Worm (Caenorhabditis elegans) whole organism, early embryonic: ENCODE measurements around the gene C05C10.8.

Experiments
- B0310.2 ChIP-seq: sonication (generic microtip); optimal IDR thresholded peaks from 2 replicates; lab custom pipeline; 2016; ENCODE audit warnings: mild to moderate bottlenecking, missing genetic modification characterization, missing compliant biosample characterization
- F13C5.2 ChIP-seq: sonication (generic microtip); optimal IDR thresholded peaks from 2 replicates; lab custom pipeline; 2017; ENCODE audit warnings: mild to moderate bottlenecking, missing genetic modification characterization, inconsistent platforms, missing compliant biosample characterization
- aly-1 ChIP-seq: sonication (generic microtip); optimal IDR thresholded peaks from 2 replicates; lab custom pipeline; 2016; ENCODE audit warnings: missing genetic modification characterization, missing compliant biosample characterization
- ama-1 ChIP-seq: fragments of 150-350 bp; optimal IDR thresholded peaks from 2 replicates; lab custom pipeline; 2014
- ceh-13 ChIP-seq: fragments of 200-800 bp; sonication (Bioruptor generic); optimal IDR thresholded peaks from 2 replicates; lab custom pipeline; 2018; ENCODE audit warnings: mild to moderate bottlenecking, missing genetic modification characterization, missing compliant biosample characterization
- ceh-36 ChIP-seq: sonication (generic microtip); optimal IDR thresholded peaks from 2 replicates; lab custom pipeline; 2016; ENCODE audit warnings: missing genetic modification characterization, inconsistent platforms, missing compliant biosample characterization
- ets-7 ChIP-seq: sonication (generic microtip); optimal IDR thresholded peaks from 2 replicates; lab custom pipeline; 2016; ENCODE audit warnings: missing genotype, missing genetic modification characterization, missing compliant biosample characterization
- flt-1 ChIP-seq: fragments of 200-800 bp; sonication (Bioruptor generic); IDR thresholded peaks from 2 replicates; pipeline ENCODE4 v1.3.6; 2022; ENCODE audit warnings: missing genetic modification characterization, missing compliant biosample characterization
- hmbx-1 ChIP-seq: sonication (generic microtip); optimal IDR thresholded peaks from 2 replicates; lab custom pipeline; 2016; ENCODE audit warnings: mild to moderate bottlenecking, missing genetic modification characterization, missing compliant biosample characterization
- hmg-4 ChIP-seq: fragments of 200-800 bp; sonication (Bioruptor generic); optimal IDR thresholded peaks from 2 replicates; lab custom pipeline; 2018; ENCODE audit warnings: mild to moderate bottlenecking, missing genetic modification characterization, missing compliant biosample characterization
- hnd-1 ChIP-seq: sonication (generic microtip); optimal IDR thresholded peaks from 2 replicates; lab custom pipeline; 2016; ENCODE audit warnings: missing genetic modification characterization, missing compliant biosample characterization
- pes-1 ChIP-seq: fragments of 200-800 bp; sonication (Bioruptor generic); IDR thresholded peaks from 2 replicates; pipeline ENCODE4 v1.3.6; 2022; ENCODE audit warnings: missing genetic modification reagents, missing genetic modification characterization, missing compliant biosample characterization
- scrt-1 ChIP-seq: fragments of 200-800 bp; sonication (Bioruptor generic); IDR thresholded peaks from 2 replicates; pipeline ENCODE4 v1.3.6; 2022; ENCODE audit warnings: missing genetic modification characterization, missing compliant biosample characterization
- sea-1 ChIP-seq: fragments of 200-800 bp; sonication (Bioruptor generic); conservative IDR thresholded peaks from 2 replicates; pipeline ENCODE4 v1.3.6; 2022; ENCODE audit warnings: missing genetic modification characterization, missing compliant biosample characterization
- tbx-11 ChIP-seq: fragments of 200-800 bp; sonication (Bioruptor generic); IDR thresholded peaks from 2 replicates; pipeline ENCODE4 v1.3.6; 2022; ENCODE audit warnings: missing genetic modification characterization, missing compliant biosample characterization
- tbx-37 ChIP-seq: fragments of 200-800 bp; sonication (Bioruptor generic); conservative IDR thresholded peaks from 2 replicates; pipeline ENCODE4 v1.3.6; 2022; ENCODE audit warnings: missing genetic modification reagents, missing genetic modification characterization, missing compliant biosample characterization
- tra-4 ChIP-seq: sonication (generic microtip); optimal IDR thresholded peaks from 2 replicates; lab custom pipeline; 2017; ENCODE audit warnings: missing genetic modification characterization, missing compliant biosample characterization

The C05C10.8 gene

DNA sequence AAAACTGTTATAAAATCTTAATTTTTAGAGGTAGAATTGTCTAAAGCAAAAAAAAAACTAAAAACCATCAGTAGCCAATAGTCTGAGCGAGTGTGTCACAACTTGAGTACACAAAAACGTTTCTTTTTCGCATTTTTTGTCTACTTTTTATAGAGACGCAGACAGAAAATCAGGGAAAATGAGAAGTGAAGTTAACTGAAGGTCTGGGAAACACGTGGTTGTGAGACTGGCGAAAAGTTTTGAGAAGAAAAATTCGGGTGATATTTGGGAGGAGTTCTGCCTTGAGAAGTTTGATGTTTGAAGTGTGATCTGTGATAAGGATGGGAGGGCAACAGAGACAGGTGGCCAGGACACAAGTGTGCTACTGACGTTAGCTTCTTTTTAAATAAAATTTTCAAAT is 19.8 kb upstream of the C05C10.8 start:
- TF ChIP-seq sea-1 (GFP tag; lab: Robert Waterston, UW) (no peak), tbx-37 (no peak), F13C5.2 (tag; lab: Kevin White, UChicago) (no peak), B0310.2 (tag; lab: Kevin White, UChicago) (no peak), tbx-11 (no peak), tra-4 (no peak), hmg-4 (GFP tag; lab: Kevin White, UChicago) (no peak), aly-1 (tag; lab: Kevin White, UChicago) (no peak), ceh-13 (GFP tag; lab: Kevin White, UChicago) (no peak), flt-1 (GFP tag; lab: Robert Waterston, UW) (no peak), ceh-36 (tag; lab: Kevin White, UChicago) (no peak)

DNA sequence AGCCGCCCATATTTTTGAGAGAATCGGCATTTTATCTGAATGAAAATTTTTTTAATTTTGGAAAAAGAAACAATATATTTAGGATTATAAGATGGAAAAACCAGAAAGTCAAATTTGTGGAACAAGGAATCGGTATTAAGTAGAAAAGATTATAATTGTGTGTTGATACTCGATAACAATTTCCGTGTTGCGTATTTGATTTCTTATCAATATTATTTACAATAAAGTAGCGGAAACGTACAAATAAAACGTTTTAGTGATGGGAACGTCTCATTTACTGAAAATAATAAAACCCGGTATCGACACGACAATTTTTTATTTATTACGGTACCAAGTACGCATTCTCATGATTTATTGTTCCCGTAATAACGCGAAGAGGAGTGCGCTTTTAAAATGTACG is 19.1 kb upstream of the C05C10.8 start, which contains the start of gene C05C10.3:
Gene C05C10.3 (minus strand): TSS at position 35 of the 400 bp plus-strand sequence.
- no peak for TF ChIP-seq ceh-13 (GFP tag; lab: Kevin White, UChicago)
- TF ChIP-seq aly-1 (tag; lab: Kevin White, UChicago): no peak
- no peak for TF ChIP-seq flt-1 (GFP tag; lab: Robert Waterston, UW)
- no peak for TF ChIP-seq tbx-37
- TF ChIP-seq ama-1 (lab: Kevin White, UChicago): no peak
- no peak for TF ChIP-seq ets-7 (tag; lab: Kevin White, UChicago)
- no peak for TF ChIP-seq hmbx-1 (tag; lab: Kevin White, UChicago)
- no peak for TF ChIP-seq hmg-4 (GFP tag; lab: Kevin White, UChicago)
- no peak for TF ChIP-seq tra-4
- no peak for TF ChIP-seq tbx-11
- no peak for TF ChIP-seq ceh-36 (tag; lab: Kevin White, UChicago)
- no peak for TF ChIP-seq pes-1 (GFP tag; lab: Robert Waterston, UW)
- no peak for TF ChIP-seq B0310.2 (tag; lab: Kevin White, UChicago)
- no peak for TF ChIP-seq scrt-1
- TF ChIP-seq sea-1 (GFP tag; lab: Robert Waterston, UW): no peak

DNA sequence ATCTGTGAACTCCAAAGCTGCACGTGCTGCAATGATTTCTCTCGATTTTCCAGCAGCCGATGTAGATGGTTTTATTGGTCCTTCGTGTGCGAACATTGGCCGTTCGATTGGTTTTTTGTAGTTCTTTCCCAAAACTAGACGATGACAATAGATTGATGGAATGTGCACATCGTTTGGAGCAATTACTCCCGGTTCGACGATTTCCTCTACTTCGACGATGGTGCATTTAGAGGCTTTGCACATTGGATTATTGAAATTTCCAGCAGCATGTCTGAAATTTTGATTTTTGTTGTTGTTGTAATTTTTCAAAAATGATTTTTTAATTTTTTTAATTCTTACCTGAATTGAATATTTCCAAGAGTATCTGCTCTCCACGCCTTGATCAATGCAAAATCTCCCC is 17.9 kb upstream of the C05C10.8 start:
- TF ChIP-seq pes-1 (GFP tag; lab: Robert Waterston, UW) (no peak), F13C5.2 (tag; lab: Kevin White, UChicago) (no peak), hnd-1 (tag; lab: Kevin White, UChicago) (no peak)

DNA sequence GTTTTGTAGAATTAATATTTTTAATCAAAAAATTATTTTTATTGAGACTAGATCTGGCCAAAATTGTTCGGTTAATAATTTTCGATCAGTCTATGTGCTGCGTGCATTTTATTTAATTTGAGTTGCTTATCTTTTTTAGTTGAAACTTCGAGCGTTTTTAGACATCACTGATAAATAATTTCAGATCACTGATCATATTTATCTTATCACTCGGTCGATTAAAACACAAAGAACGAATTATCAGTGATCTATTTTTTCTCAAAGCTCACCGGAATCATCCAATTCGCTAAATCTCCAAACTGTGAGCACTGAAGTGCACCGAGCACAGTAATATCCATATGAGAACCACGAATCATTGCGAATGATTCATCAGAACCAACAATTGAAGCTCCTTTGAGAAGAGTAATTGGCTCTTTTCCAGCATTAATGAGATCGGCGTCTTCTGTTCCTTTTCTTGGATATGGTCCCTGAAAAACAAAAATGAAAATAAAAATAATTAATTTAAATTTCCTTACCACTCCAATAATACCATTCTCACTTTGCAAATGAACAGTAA is 17.3 kb upstream of the C05C10.8 start:
- TF ChIP-seq B0310.2 (tag; lab: Kevin White, UChicago) (no peak), tbx-37 (no peak), tbx-11 (no peak), ets-7 (tag; lab: Kevin White, UChicago) (no peak), F13C5.2 (tag; lab: Kevin White, UChicago) (no peak), aly-1 (tag; lab: Kevin White, UChicago) (no peak), ama-1 (lab: Kevin White, UChicago) (no peak)

DNA sequence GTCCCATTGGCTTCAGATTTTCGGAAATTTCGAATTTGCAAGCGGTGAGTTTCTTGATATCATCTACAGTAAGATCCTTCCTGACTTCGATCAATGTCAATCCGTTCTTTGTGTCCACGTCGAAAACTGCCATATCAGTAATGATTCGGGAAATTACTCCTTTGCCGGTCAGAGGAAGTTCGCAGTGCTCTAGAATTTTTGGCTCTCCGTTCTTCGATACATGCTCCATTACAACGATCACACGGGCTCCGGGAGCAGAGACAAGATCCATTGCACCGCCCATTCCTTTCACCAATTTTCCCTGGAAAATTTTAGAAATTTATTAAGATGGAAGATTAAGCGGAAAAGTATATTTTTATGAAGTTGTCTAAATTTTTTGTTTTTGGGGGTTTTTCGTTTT is 16.8 kb upstream of the C05C10.8 start:
- TF ChIP-seq ama-1 (lab: Kevin White, UChicago): no peak
- no peak for TF ChIP-seq tbx-11
- no peak for TF ChIP-seq B0310.2 (tag; lab: Kevin White, UChicago)
- TF ChIP-seq sea-1 (GFP tag; lab: Robert Waterston, UW): no peak
- TF ChIP-seq hmbx-1 (tag; lab: Kevin White, UChicago): no peak
- no peak for TF ChIP-seq tra-4
- no peak for TF ChIP-seq aly-1 (tag; lab: Kevin White, UChicago)
- TF ChIP-seq pes-1 (GFP tag; lab: Robert Waterston, UW): no peak
- no peak for TF ChIP-seq scrt-1
- no peak for TF ChIP-seq ceh-13 (GFP tag; lab: Kevin White, UChicago)
- no peak for TF ChIP-seq flt-1 (GFP tag; lab: Robert Waterston, UW)
- no peak for TF ChIP-seq hnd-1 (tag; lab: Kevin White, UChicago)
- TF ChIP-seq hmg-4 (GFP tag; lab: Kevin White, UChicago): no peak
- no peak for TF ChIP-seq F13C5.2 (tag; lab: Kevin White, UChicago)
- TF ChIP-seq ets-7 (tag; lab: Kevin White, UChicago): no peak
- TF ChIP-seq tbx-37: no peak
- TF ChIP-seq ceh-36 (tag; lab: Kevin White, UChicago): no peak

DNA sequence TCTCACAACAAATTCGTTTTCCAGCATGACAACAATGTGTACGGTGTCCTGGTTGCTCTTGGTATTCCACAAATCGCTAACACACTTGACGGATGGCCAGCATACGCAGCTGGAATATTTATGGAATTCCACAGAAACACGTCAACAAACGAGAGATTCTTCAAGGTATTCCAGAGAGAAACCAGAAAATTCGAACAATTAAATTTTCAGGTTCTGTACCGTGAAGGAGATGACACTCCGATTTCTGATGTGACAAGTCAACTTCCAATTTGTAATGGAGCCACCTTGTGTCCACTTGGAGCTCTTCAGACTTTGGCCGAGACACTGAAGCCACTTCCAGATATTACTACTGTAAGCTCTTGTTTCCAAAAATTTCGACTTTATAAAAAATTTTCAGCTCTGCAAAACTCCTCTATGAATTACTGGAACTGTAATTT is 16.2 kb upstream of the C05C10.8 start:
- TF ChIP-seq hmg-4 (GFP tag; lab: Kevin White, UChicago): no peak
- no peak for TF ChIP-seq scrt-1

DNA sequence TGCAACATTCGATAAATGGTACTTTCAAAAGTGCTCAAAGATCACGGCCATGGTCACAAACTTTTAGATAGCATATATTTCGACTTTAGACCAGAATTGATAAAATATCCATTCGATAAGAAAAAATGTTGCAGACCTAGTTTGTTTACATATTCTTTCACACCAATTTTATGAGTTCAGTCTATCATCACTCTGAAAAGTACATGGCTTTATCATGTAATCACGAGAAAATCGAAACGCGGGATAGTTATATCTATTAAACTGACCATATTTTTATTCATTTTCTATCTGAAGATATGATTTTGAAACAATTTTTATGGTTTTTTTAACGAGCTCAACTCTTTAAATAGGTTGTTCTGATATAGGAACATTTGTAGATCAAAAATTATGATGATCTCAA is 13.7 kb upstream of the C05C10.8 start, which contains the start of gene pho-11:
Gene pho-11 (plus strand): TSS at position 374 of the 400 bp plus-strand sequence.
- no peak for TF ChIP-seq ceh-13 (GFP tag; lab: Kevin White, UChicago)
- no peak for TF ChIP-seq hmbx-1 (tag; lab: Kevin White, UChicago)
- no peak for TF ChIP-seq flt-1 (GFP tag; lab: Robert Waterston, UW)
- TF ChIP-seq ama-1 (lab: Kevin White, UChicago): no peak
- no peak for TF ChIP-seq F13C5.2 (tag; lab: Kevin White, UChicago)
- no peak for TF ChIP-seq ceh-36 (tag; lab: Kevin White, UChicago)
- TF ChIP-seq hnd-1 (tag; lab: Kevin White, UChicago): no peak
- TF ChIP-seq hmg-4 (GFP tag; lab: Kevin White, UChicago): no peak
- no peak for TF ChIP-seq B0310.2 (tag; lab: Kevin White, UChicago)
- TF ChIP-seq pes-1 (GFP tag; lab: Robert Waterston, UW): no peak
- TF ChIP-seq tbx-37: no peak
- TF ChIP-seq aly-1 (tag; lab: Kevin White, UChicago): no peak
- TF ChIP-seq ets-7 (tag; lab: Kevin White, UChicago): no peak

DNA sequence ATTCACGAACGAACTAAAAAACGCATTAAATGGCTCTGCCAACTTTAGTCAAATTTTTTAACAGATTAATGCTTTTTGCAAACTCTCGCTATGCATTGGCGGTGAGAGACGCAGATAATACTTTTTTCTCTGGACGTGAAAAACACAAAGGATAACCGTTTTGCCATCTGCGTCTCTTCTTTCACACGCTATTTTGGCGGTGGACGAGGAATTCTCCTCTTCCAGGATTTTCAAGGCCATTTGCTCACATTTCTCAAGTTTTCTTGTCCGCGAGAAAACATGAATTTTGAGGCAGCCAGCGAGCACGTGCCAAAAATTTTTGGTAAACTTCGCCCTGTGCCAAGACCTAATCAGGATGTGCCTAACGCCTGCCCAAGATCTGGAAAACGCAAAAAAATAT is 13.2 kb upstream of the C05C10.8 start:
- TF ChIP-seq hmbx-1 (tag; lab: Kevin White, UChicago) (no peak), hmg-4 (GFP tag; lab: Kevin White, UChicago) (no peak), ama-1 (lab: Kevin White, UChicago) (peak; percentile 21), ets-7 (tag; lab: Kevin White, UChicago) (no peak), B0310.2 (tag; lab: Kevin White, UChicago) (no peak), F13C5.2 (tag; lab: Kevin White, UChicago) (peak; percentile 22), tbx-37 (no peak), aly-1 (tag; lab: Kevin White, UChicago) (no peak)
